Worm (Caenorhabditis elegans): ENCODE results near the gene C44H9.4.

The C44H9.4 gene

DNA sequence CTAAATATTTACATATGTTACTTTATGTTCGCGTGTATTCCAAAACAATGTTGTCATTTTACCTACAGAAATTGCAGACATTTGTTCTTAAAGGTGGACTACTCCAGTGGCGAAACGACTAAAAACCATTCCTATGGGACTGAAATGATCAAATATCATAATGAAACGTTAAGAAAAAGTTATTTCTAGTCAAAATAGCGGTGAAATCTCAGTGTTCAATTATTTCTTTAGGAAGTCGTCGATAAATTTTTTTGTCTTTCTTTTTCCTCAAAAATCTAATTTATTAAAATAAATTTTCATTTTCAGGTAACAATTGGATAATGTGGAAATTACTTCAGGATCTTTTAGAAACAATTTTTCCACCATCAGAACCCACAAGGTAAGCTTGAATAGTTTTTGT lies at the start of gene C44H9.4:
TSS of gene C44H9.4 (plus strand) at position 301 of the 400 bp plus-strand sequence.
- TF ChIP-seq unc-120 (tag; optimal IDR thresholded peaks at IDR 0.05; ENCODE audit: poor library complexity, severe bottlenecking) (no peak), nhr-237 (tag; optimal IDR thresholded peaks at IDR 0.05) (no peak), ceh-43 (GFP tag; optimal IDR thresholded peaks at IDR 0.05) (no peak), snpc-4 (tag; optimal IDR thresholded peaks at IDR 0.05) (no peak), unc-39 (tag; optimal IDR thresholded peaks at IDR 0.05) (no peak), flh-1 (GFP tag; optimal IDR thresholded peaks at IDR 0.05) (no peak), bed-3 (GFP tag; optimal IDR thresholded peaks at IDR 0.05) (no peak), ceh-83 (GFP tag; optimal IDR thresholded peaks at IDR 0.05) (no peak), cnd-1 (tag; optimal IDR thresholded peaks at IDR 0.05) (no peak), unc-62 (GFP tag; optimal IDR thresholded peaks at IDR 0.05) (no peak), nhr-28 (tag; optimal IDR thresholded peaks at IDR 0.05) (no peak), lsy-2 (tag; optimal IDR thresholded peaks at IDR 0.05) (no peak), drap-1 (GFP tag; optimal IDR thresholded peaks at IDR 0.05) (no peak), tbx-8 (GFP tag; optimal IDR thresholded peaks at IDR 0.05) (no peak), lin-32 (GFP tag; optimal IDR thresholded peaks at IDR 0.05) (no peak), zip-8 (tag; optimal IDR thresholded peaks at IDR 0.05) (no peak), M03D4.4 (tag; optimal IDR thresholded peaks at IDR 0.05) (no peak), hlh-1 (tag; optimal IDR thresholded peaks at IDR 0.05) (no peak), mls-2 (tag; optimal IDR thresholded peaks at IDR 0.05) (no peak)

DNA sequence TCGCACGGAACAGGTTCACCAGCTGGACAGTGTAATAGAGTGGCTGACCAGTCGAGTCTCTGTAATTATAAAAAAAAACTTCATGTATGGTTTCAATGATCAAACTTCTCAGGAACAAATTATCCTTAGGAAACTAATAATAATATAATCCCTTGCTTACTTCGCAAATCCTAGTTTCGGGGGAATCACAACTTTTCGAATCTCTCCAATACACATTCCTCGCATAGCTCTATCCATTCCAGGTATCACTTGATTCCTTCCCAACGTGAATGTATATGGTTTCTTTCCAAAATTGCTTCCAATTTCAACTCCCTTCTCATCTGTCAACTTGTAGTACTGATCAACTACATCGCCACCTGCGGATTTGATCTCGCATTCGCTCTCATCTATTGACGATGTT lies 49.1 kb upstream of the C44H9.4 start:
- TF ChIP-seq mep-1 (tag; optimal IDR thresholded peaks at IDR 0.05): no peak
- TF ChIP-seq hlh-1 (tag; optimal IDR thresholded peaks at IDR 0.05): no peak
- no peak for TF ChIP-seq lsy-2 (tag; optimal IDR thresholded peaks at IDR 0.05)
- TF ChIP-seq drap-1 (GFP tag; optimal IDR thresholded peaks at IDR 0.05): no peak
- TF ChIP-seq flh-1 (GFP tag; optimal IDR thresholded peaks at IDR 0.05): no peak
- no peak for TF ChIP-seq snpc-4 (tag; optimal IDR thresholded peaks at IDR 0.05)
- no peak for TF ChIP-seq lin-13 (tag; optimal IDR thresholded peaks at IDR 0.05)
- TF ChIP-seq zip-8 (tag; optimal IDR thresholded peaks at IDR 0.05): no peak
- no peak for TF ChIP-seq ces-1 (GFP tag; optimal IDR thresholded peaks at IDR 0.05)

DNA sequence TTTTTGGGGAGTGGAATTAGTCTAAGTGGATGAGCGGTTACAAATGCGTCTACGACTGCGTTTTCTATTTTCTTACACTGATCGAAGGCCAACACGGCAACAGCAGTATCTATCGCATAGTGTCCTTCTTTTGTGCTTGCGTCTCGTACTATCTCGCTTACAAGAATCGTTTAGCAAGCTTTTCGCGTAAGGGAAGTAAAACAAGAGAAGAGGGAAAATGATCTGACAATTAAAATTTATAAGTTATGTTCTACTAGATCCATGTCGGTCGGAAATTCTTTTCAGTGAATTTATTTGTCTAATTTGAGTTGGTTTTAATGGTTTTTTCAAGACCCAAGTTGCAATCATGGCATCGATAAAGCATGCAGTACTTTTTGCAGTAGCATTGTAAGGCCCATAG lies 48.5 kb upstream of the C44H9.4 start, which contains the start of gene fkb-4:
TSS of gene fkb-4 (minus strand) at position 101 of the 400 bp plus-strand sequence.
- TF ChIP-seq sem-2 (GFP tag; optimal IDR thresholded peaks at IDR 0.05) (no peak), nhr-12 (tag; optimal IDR thresholded peaks at IDR 0.05) (no peak), ztf-11 (tag; optimal IDR thresholded peaks at IDR 0.05) (no peak)

DNA sequence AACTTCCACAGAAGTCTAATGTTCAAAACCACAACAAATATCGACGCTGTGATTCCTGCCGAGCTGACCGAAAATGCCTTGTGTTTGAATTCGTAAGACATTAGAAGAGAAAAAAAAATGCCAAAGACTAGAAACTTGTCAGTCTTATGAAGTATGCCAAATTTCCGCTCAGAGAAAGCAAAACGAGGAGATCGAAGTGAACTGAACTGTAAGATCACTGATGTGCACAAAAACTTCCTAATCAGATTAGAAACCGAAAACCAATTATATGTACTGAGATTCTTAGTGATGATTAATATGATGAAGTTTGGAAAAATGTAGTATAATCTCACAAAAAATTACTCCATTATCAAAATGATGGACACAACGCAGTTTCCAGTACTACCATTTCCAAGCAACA lies 47.0 kb upstream of the C44H9.4 start, which contains the start of gene srbc-44:
TSS of gene srbc-44 (minus strand) at position 101 of the 400 bp plus-strand sequence.
- TF ChIP-seq hlh-1 (tag; optimal IDR thresholded peaks at IDR 0.05) (no peak), ztf-11 (tag; optimal IDR thresholded peaks at IDR 0.05) (no peak), cnd-1 (tag; optimal IDR thresholded peaks at IDR 0.05) (no peak)

DNA sequence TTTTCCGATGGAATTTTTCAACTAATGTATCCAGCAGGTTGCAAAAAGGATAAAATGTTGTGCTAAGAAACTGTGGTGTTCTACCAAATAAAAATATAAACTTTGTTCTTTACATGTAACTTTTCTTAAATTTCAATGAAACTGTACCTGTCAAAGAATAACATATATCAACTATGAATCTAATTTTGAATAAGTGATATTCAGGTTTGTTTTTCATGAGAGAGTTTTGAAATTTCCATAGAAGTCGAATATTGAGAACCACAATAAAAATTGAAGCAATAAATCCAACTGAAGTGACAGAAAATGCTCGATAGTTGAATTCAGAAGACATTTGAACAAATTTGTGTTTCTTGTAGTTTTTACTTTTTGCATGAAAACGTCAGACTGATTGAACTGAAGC lies 45.3 kb upstream of the C44H9.4 start, which contains the start of gene srbc-43:
TSS of gene srbc-43 (minus strand) at position 331 of the 400 bp plus-strand sequence.
- TF ChIP-seq ceh-43 (GFP tag; optimal IDR thresholded peaks at IDR 0.05) (no peak), blmp-1 (tag; optimal IDR thresholded peaks at IDR 0.05) (no peak), hlh-1 (tag; optimal IDR thresholded peaks at IDR 0.05) (no peak)

DNA sequence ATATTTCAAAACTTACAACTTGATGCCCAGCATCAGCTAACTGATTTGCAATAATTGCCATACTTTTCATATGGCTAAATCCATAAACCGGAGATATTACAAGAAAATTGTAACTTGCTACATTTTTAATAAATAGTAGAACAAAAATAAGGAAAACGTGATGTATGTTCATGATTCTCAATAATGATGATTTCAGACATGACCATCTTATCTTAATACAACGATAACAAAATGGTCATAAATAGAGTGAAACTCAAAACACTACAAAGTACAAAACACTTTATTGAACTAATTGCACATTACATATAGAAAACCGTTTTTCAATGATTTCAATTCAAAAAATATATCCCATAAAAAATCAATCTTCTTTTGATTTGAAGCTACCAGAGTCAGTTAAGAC lies 42.7 kb upstream of the C44H9.4 start, which contains the start of gene ugt-5:
TSS of gene ugt-5 (minus strand) at position 214 of the 400 bp plus-strand sequence.
- TF ChIP-seq ces-1 (GFP tag; optimal IDR thresholded peaks at IDR 0.05) (no peak), lin-32 (GFP tag; optimal IDR thresholded peaks at IDR 0.05) (no peak), ceh-43 (GFP tag; optimal IDR thresholded peaks at IDR 0.05) (no peak), unc-120 (tag; optimal IDR thresholded peaks at IDR 0.05; ENCODE audit: poor library complexity, severe bottlenecking) (no peak), unc-39 (tag; optimal IDR thresholded peaks at IDR 0.05) (no peak), nhr-2 (tag; optimal IDR thresholded peaks at IDR 0.05) (no peak), bed-3 (GFP tag; optimal IDR thresholded peaks at IDR 0.05) (no peak), nhr-76 (tag; optimal IDR thresholded peaks at IDR 0.05) (no peak), flh-1 (GFP tag; optimal IDR thresholded peaks at IDR 0.05) (no peak), snpc-4 (tag; optimal IDR thresholded peaks at IDR 0.05) (no peak), elt-1 (tag; optimal IDR thresholded peaks at IDR 0.05; ENCODE audit: borderline replicate concordance, insufficient read depth) (no peak), blmp-1 (tag; optimal IDR thresholded peaks at IDR 0.05) (no peak)
